Fruit fly (Drosophila melanogaster): ENCODE results near the gene CG4364.

DNA sequence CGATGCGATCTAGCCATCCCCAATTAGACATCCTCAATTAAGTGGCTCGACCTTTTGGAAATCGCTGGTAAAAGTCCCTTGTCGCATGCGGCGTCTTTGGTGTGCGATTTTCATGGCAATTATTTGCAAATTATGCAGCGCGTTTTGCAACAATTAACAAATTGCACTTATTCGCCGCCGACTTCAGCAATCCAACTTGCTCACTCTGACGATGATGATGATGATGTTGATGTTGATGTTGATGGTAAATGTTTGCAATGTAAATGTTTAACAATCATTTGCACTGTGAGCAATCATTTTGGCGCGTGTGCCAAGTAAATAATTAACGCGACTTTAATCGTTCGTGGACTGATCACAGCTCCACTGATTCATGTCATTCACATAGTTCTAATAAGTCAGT is 23.1 kb upstream of the CG4364 start:
- TF ChIP-seq psq (optimal IDR thresholded peaks at IDR 0.05) (no peak), Myc (optimal IDR thresholded peaks at IDR 0.05) (no peak), insv (optimal IDR thresholded peaks at IDR 0.05) (no peak)
